Fruit fly (Drosophila melanogaster): ENCODE measurements around the gene cal1.

Gene cal1

DNA sequence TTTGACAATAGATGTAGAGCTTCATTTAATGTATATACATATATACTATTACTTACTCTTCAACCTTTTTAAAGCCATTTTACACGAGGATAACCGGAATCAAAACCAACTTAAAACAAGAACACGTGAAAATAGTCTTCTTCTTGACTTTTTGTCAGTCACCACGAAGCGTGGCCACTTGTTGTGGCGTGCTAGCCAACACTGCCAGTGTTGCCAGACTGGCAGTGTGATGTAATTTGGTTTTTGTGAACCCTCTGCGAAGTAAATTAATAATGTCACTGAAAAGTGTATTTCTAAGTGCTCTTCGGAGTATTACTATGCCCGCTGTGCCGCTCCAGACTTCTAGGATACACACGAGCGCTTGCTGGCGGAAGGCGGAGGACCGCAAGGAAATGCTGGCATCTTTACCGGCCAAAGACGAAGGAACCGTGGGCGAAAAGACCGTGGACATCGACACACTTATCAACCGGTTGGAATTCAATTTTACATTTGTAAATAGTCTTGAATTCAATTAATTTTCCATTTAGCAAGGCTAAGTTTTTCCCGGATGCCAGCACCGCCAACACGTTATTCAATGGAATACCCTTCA lies 15.5 kb upstream of the cal1 start, which contains the start of the genes Ns1 and mRpS11 (continued):
- peak; percentile 29 to 52 for TF ChIP-seq dpn (GFP tag; optimal IDR thresholded peaks at IDR 0.05)
- peak; percentile 66 for TF ChIP-seq sens (GFP tag)
- peak; percentile 1 for TF ChIP-seq CG6683 (GFP tag; optimal IDR thresholded peaks at IDR 0.05)
- peak; percentile 47 for TF ChIP-seq grau (tag; optimal IDR thresholded peaks at IDR 0.05)
- TF ChIP-seq CoRest (tag; optimal IDR thresholded peaks at IDR 0.05): no peak
- peak; percentile 30 for TF ChIP-seq chn (GFP tag; optimal IDR thresholded peaks at IDR 0.05)
- TF ChIP-seq ftz-f1 (GFP tag; optimal IDR thresholded peaks at IDR 0.05): peak; percentile 42
- TF ChIP-seq CG17912 (GFP tag; optimal IDR thresholded peaks at IDR 0.05): peak; percentile 11
- TF ChIP-seq fu2 (GFP tag; optimal IDR thresholded peaks at IDR 0.05): peak; percentile 56
- TF ChIP-seq CG17568 (GFP tag; optimal IDR thresholded peaks at IDR 0.05): peak; percentile 9
- TF ChIP-seq Rfx (GFP tag; IDR thresholded peaks at IDR 0.05): peak; percentile 65
- peak; percentile 19 for TF ChIP-seq Fer3 (tag; optimal IDR thresholded peaks at IDR 0.05)
- no peak for TF ChIP-seq eyg (GFP tag; optimal IDR thresholded peaks at IDR 0.05)
- TF ChIP-seq br (optimal IDR thresholded peaks at IDR 0.05): no peak
- no peak for TF ChIP-seq tll (GFP tag; optimal IDR thresholded peaks at IDR 0.05)
- TF ChIP-seq Atf-2 (GFP tag; optimal IDR thresholded peaks at IDR 0.05): peak; percentile 2
- TF ChIP-seq tin (GFP tag; optimal IDR thresholded peaks at IDR 0.05): peak; percentile 11
- TF ChIP-seq vfl (GFP tag; optimal IDR thresholded peaks at IDR 0.05): peak; percentile 22
- TF ChIP-seq CG6791 (GFP tag; IDR thresholded peaks at IDR 0.05; ENCODE audit: partially characterized antibody): peak; percentile 52; the same call in 2 of the 3 replicates
- TF ChIP-seq CG11247 (GFP tag; IDR thresholded peaks at IDR 0.05): 0 out of 2 replicates have a peak, but pooled peaks have one; percentile 30
- TF ChIP-seq Hsf (GFP tag; optimal IDR thresholded peaks at IDR 0.05): peak; percentile 35
- TF ChIP-seq ci (GFP tag; IDR thresholded peaks at IDR 0.05): 0 out of 3 replicates have a peak, but pooled peaks have one; percentile 54
- TF ChIP-seq Antp (GFP tag; optimal IDR thresholded peaks at IDR 0.05): peak; percentile 37
- peak; percentile 27 for TF ChIP-seq Meics (GFP tag; optimal IDR thresholded peaks at IDR 0.05)
- peak; percentile 36; the same call in 2 of the 3 replicates for TF ChIP-seq row (GFP tag; IDR thresholded peaks at IDR 0.05)
- TF ChIP-seq CG8944 (GFP tag; optimal IDR thresholded peaks at IDR 0.05): no peak
- peak; percentile 13 for TF ChIP-seq CTCF (GFP tag; optimal IDR thresholded peaks at IDR 0.05)
- peak; percentile 20 for TF ChIP-seq gfzf (GFP tag; optimal IDR thresholded peaks at IDR 0.05)
- no peak for TF ChIP-seq btn (GFP tag; optimal IDR thresholded peaks at IDR 0.05)
- peak; percentile 91 for TF ChIP-seq pzg (GFP tag; optimal IDR thresholded peaks at IDR 0.05)
- TF ChIP-seq CG14965 (GFP tag; optimal IDR thresholded peaks at IDR 0.05; ENCODE audit: borderline replicate concordance): no peak
- TF ChIP-seq Scr (GFP tag; IDR thresholded peaks at IDR 0.05; ENCODE audit: partially characterized antibody): peak; percentile 49
- peak; percentile 57 for TF ChIP-seq nmo (GFP tag; optimal IDR thresholded peaks at IDR 0.05)
- 0 out of 2 replicates have a peak, but pooled peaks have one; percentile 38 for TF ChIP-seq E2f2 (GFP tag; IDR thresholded peaks at IDR 0.05)
- TF ChIP-seq CG12104 (GFP tag; optimal IDR thresholded peaks at IDR 0.05): peak; percentile 49
- TF ChIP-seq CG2889 (GFP tag; IDR thresholded peaks at IDR 0.05): no peak
- peak; percentile 63 for TF ChIP-seq CG3847 (GFP tag; IDR thresholded peaks at IDR 0.05)
- peak; percentile 68; the same call in 1 of the 3 replicates for TF ChIP-seq CG2199 (GFP tag; IDR thresholded peaks at IDR 0.05)
- TF ChIP-seq mam (GFP tag; optimal IDR thresholded peaks at IDR 0.05): peak; percentile 13
- TF ChIP-seq CG10209 (GFP tag; optimal IDR thresholded peaks at IDR 0.05): no peak
- TF ChIP-seq zfh2 (GFP tag; optimal IDR thresholded peaks at IDR 0.05): peak; percentile 52
- TF ChIP-seq CG9797 (GFP tag; optimal IDR thresholded peaks at IDR 0.05): peak; percentile 23
- TF ChIP-seq CG4424 (GFP tag; optimal IDR thresholded peaks at IDR 0.05): peak; percentile 37
- peak; percentile 40 for TF ChIP-seq Fer1 (GFP tag; optimal IDR thresholded peaks at IDR 0.05)
- TF ChIP-seq Opbp (GFP tag; IDR thresholded peaks at IDR 0.05; ENCODE audit: partially characterized antibody): peak; percentile 57; the same call in 2 of the 3 replicates
- TF ChIP-seq ato (GFP tag; IDR thresholded peaks at IDR 0.05; ENCODE audit: partially characterized antibody): peak; percentile 28; the same call in 1 of the 2 replicates
- TF ChIP-seq CG7987 (GFP tag; optimal IDR thresholded peaks at IDR 0.05): peak; percentile 76
- TF ChIP-seq B-H2 (GFP tag; optimal IDR thresholded peaks at IDR 0.05): peak; percentile 68
- TF ChIP-seq Pdp1 (GFP tag; optimal IDR thresholded peaks at IDR 0.05): peak in 1 of 2 experiments; percentile 100
- TF ChIP-seq Lhr (GFP tag; optimal IDR thresholded peaks at IDR 0.05): no peak

All from whole organism, embryonic.